Worm (Caenorhabditis elegans): ENCODE measurements around the gene C53D6.11.

DNA sequence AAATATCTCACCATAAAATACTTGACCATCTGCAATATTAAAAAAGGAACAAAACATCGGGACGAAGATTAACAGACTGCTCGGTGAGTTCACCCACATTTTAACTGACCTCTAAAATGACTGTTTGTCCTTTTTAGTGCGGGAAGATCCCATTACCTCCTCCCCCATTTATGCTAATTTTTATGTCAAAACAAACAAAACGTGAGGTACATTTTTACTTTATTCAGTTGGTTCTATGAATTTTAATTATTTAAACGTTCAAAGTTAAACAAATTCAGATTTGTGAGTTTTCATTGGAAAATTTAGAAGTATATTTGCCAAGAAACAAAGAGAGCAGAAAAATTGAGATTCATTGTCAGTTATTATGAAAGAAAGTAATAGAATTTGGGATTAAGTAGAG, 7.7 kb upstream of the C53D6.11 start, which contains the start of gene C53D6.8:
- TF ChIP-seq flt-1 (GFP tag; IDR thresholded peaks at IDR 0.05) (no peak), ref-1 (GFP tag; conservative IDR thresholded peaks at IDR 0.05) (no peak), ztf-29 (GFP tag; IDR thresholded peaks at IDR 0.05) (no peak), cog-1 (tag; optimal IDR thresholded peaks at IDR 0.05) (no peak), klf-2 (GFP tag; conservative IDR thresholded peaks at IDR 0.05) (no peak), med-1 (GFP tag; optimal IDR thresholded peaks at IDR 0.05; ENCODE audit: insufficient read depth) (no peak), ztf-23 (GFP tag; IDR thresholded peaks at IDR 0.05) (no peak)

Measured in whole organism, midembryonic.